Worm (Caenorhabditis elegans) whole organism, young adult: ENCODE measurements around the gene M151.1.

Experiments
- B0261.1 ChIP-seq: sonication (generic microtip); optimal IDR thresholded peaks from 2 replicates; lab custom pipeline; 2016; ENCODE audit warnings: mild to moderate bottlenecking, missing genetic modification characterization, moderate library complexity, missing compliant biosample characterization
- C06A6.2 ChIP-seq: fragments of 200-800 bp; sonication (Bioruptor generic); conservative IDR thresholded peaks from 2 replicates; pipeline ENCODE4 v1.3.6; 2022; ENCODE audit warnings: missing genetic modification characterization, missing compliant biosample characterization
- D2030.7 ChIP-seq: fragments of 200-800 bp; sonication (Bioruptor generic); IDR thresholded peaks from 2 replicates; pipeline ENCODE4 v1.3.6; 2022; ENCODE audit warnings: missing genetic modification reagents, missing genetic modification characterization, missing compliant biosample characterization
- F23B12.7 ChIP-seq: sonication (generic microtip); optimal IDR thresholded peaks from 2 replicates; lab custom pipeline; 2017; ENCODE audit warnings: missing genetic modification characterization, mild to moderate bottlenecking, missing compliant biosample characterization, antibody characterized with exemption, moderate library complexity; ENCODE audit not compliant: insufficient read depth
- F37B4.10 ChIP-seq: fragments of 200-800 bp; sonication (Bioruptor generic); IDR thresholded peaks from 2 replicates; pipeline ENCODE4 v1.3.6; 2022; ENCODE audit warnings: missing genetic modification characterization, missing compliant biosample characterization
- Y53F4B.3 ChIP-seq: fragments of 200-800 bp; sonication (Bioruptor generic); IDR thresholded peaks from 2 replicates; pipeline ENCODE4 v1.3.6; 2022; ENCODE audit warnings: missing genetic modification reagents, missing genetic modification characterization, missing compliant biosample characterization
- ZK185.1 ChIP-seq: sonication (generic microtip); optimal IDR thresholded peaks from 2 replicates; lab custom pipeline; 2016; ENCODE audit warnings: mild to moderate bottlenecking, missing genetic modification characterization, missing compliant biosample characterization; ENCODE audit not compliant: poor library complexity, severe bottlenecking
- ama-1 ChIP-seq, 3 experiments: fragments of 150-350 bp in 1 of 3; sonication (generic microtip) in 2 of 3; optimal IDR thresholded peaks; 2 replicates each; lab custom pipeline; 2014 to 2018; ENCODE audit warnings: missing biosample characterization in 2 of 3, missing genetic modification characterization in 2 of 3, missing genetic modification reagents in 2 of 3
- attf-3 ChIP-seq: fragments of 200-800 bp; sonication (Bioruptor generic); conservative IDR thresholded peaks from 2 replicates; pipeline ENCODE4 v1.3.6; 2022; ENCODE audit warnings: missing genetic modification reagents, missing genetic modification characterization, missing compliant biosample characterization
- ceh-27 ChIP-seq: fragments of 200-800 bp; sonication (Bioruptor generic); optimal IDR thresholded peaks from 2 replicates; lab custom pipeline; 2018; ENCODE audit warnings: mild to moderate bottlenecking, missing genetic modification characterization, moderate library complexity, missing compliant biosample characterization
- ceh-91 ChIP-seq: fragments of 200-800 bp; sonication (Bioruptor generic); IDR thresholded peaks from 2 replicates; pipeline ENCODE4 v1.3.6; 2022; ENCODE audit warnings: missing genetic modification reagents, missing genetic modification characterization, missing compliant biosample characterization
- dpff-1 ChIP-seq: sonication (generic microtip); optimal IDR thresholded peaks from 2 replicates; lab custom pipeline; 2017; ENCODE audit warnings: mild to moderate bottlenecking, missing genetic modification characterization, missing compliant biosample characterization
- egl-44 ChIP-seq: fragments of 200-800 bp; sonication (Bioruptor generic); IDR thresholded peaks from 2 replicates; pipeline ENCODE4 v1.3.6; 2022; ENCODE audit warnings: missing genetic modification reagents, missing genetic modification characterization, missing compliant biosample characterization
- him-1 ChIP-seq: sonication (generic microtip); optimal IDR thresholded peaks from 2 replicates; lab custom pipeline; 2016; ENCODE audit warnings: missing genotype, missing genetic modification reagents, missing genetic modification characterization, missing compliant biosample characterization
- hmg-1.2 ChIP-seq: fragments of 200-800 bp; sonication (Bioruptor generic); IDR thresholded peaks from 2 replicates; pipeline ENCODE4 v1.3.6; 2022; ENCODE audit warnings: missing genetic modification reagents, missing genetic modification characterization, missing compliant biosample characterization
- lag-1 ChIP-seq: fragments of 200-800 bp; sonication (Bioruptor generic); IDR thresholded peaks from 2 replicates; pipeline ENCODE4 v1.3.6; 2022; ENCODE audit warnings: missing genetic modification reagents, missing genetic modification characterization, missing compliant biosample characterization
- lin-40 ChIP-seq: sonication (generic microtip); optimal IDR thresholded peaks from 2 replicates; lab custom pipeline; 2016; ENCODE audit warnings: missing genetic modification characterization, mild to moderate bottlenecking, missing compliant biosample characterization, missing genotype, missing genetic modification reagents
- lsl-1 ChIP-seq: fragments of 200-800 bp; sonication (Bioruptor generic); optimal IDR thresholded peaks from 2 replicates; lab custom pipeline; 2018; ENCODE audit warnings: mild to moderate bottlenecking, missing genetic modification characterization, moderate library complexity, missing compliant biosample characterization
- madf-3 ChIP-seq: fragments of 200-800 bp; sonication (Bioruptor generic); IDR thresholded peaks from 2 replicates; pipeline ENCODE4 v1.3.6; 2022; ENCODE audit warnings: missing genetic modification reagents, missing genetic modification characterization, missing compliant biosample characterization
- madf-6 ChIP-seq: fragments of 200-800 bp; sonication (Bioruptor generic); IDR thresholded peaks from 2 replicates; pipeline ENCODE4 v1.3.6; 2022; ENCODE audit warnings: missing genetic modification reagents, missing genetic modification characterization, missing compliant biosample characterization
- mel-28 ChIP-seq: sonication (generic microtip); optimal IDR thresholded peaks from 2 replicates; lab custom pipeline; 2016; ENCODE audit warnings: borderline replicate concordance, mild to moderate bottlenecking, missing genetic modification characterization, missing compliant biosample characterization
- mxl-1 ChIP-seq: sonication (generic microtip); optimal IDR thresholded peaks from 2 replicates; lab custom pipeline; 2016; ENCODE audit warnings: missing genetic modification characterization, missing compliant biosample characterization
- nfya-2 ChIP-seq: fragments of 200-800 bp; sonication (Bioruptor generic); IDR thresholded peaks from 2 replicates; pipeline ENCODE4 v1.3.6; 2022; ENCODE audit warnings: missing genetic modification reagents, missing genetic modification characterization, missing compliant biosample characterization
- nfyb-1 ChIP-seq: fragments of 200-800 bp; sonication (Bioruptor generic); IDR thresholded peaks from 2 replicates; pipeline ENCODE4 v1.3.6; 2022; ENCODE audit warnings: missing genetic modification reagents, missing genetic modification characterization, missing compliant biosample characterization
- nhr-27 ChIP-seq: fragments of 200-800 bp; sonication (Bioruptor generic); optimal IDR thresholded peaks from 2 replicates; lab custom pipeline; 2018; ENCODE audit warnings: mild to moderate bottlenecking, missing genetic modification characterization, moderate library complexity, missing compliant biosample characterization
- nhr-90 ChIP-seq: sonication (generic microtip); optimal IDR thresholded peaks from 2 replicates; lab custom pipeline; 2016; ENCODE audit warnings: missing genotype, mild to moderate bottlenecking, missing genetic modification characterization, missing compliant biosample characterization
- pbrm-1 ChIP-seq: fragments of 200-800 bp; sonication (Bioruptor generic); IDR thresholded peaks from 2 replicates; pipeline ENCODE4 v1.3.6; 2022; ENCODE audit warnings: missing genetic modification reagents, missing genetic modification characterization, missing compliant biosample characterization
- snpc-4 ChIP-seq, 5 experiments: fragments of 150-350 bp in 1 of 5; sonication (generic microtip) in 4 of 5; optimal IDR thresholded peaks; 2 replicates each; lab custom pipeline; 2014 to 2018; ENCODE audit warnings: missing genetic modification characterization in 5 of 5, missing biosample characterization in 3 of 5, antibody characterized with exemption in 2 of 5, mild to moderate bottlenecking in 2 of 5, missing compliant biosample characterization in 2 of 5, missing genotype in 2 of 5, moderate library complexity in 2 of 5, missing genetic modification reagents in 1 of 5
- tbx-9 ChIP-seq: sonication (generic microtip); optimal IDR thresholded peaks from 2 replicates; lab custom pipeline; 2016; ENCODE audit warnings: borderline replicate concordance, missing genetic modification characterization, inconsistent platforms, missing compliant biosample characterization
- unc-130 ChIP-seq: sonication (generic microtip); optimal IDR thresholded peaks from 2 replicates; lab custom pipeline; 2016; ENCODE audit warnings: missing genetic modification reagents, missing genetic modification characterization, missing compliant biosample characterization
- zim-3 ChIP-seq: sonication (generic microtip); optimal IDR thresholded peaks from 2 replicates; lab custom pipeline; 2017; ENCODE audit warnings: mild to moderate bottlenecking, missing genetic modification characterization, moderate library complexity, missing compliant biosample characterization
- ztf-18 ChIP-seq: sonication (generic microtip); optimal IDR thresholded peaks from 2 replicates; lab custom pipeline; 2016; ENCODE audit warnings: missing genotype, mild to moderate bottlenecking, missing genetic modification characterization, missing compliant biosample characterization
- ztf-22 ChIP-seq: fragments of 200-800 bp; sonication (Bioruptor generic); optimal IDR thresholded peaks from 2 replicates; lab custom pipeline; 2018; ENCODE audit warnings: mild to moderate bottlenecking, missing genetic modification characterization, moderate library complexity, missing compliant biosample characterization
- ztf-25 ChIP-seq: fragments of 200-800 bp; sonication (Bioruptor generic); IDR thresholded peaks from 2 replicates; pipeline ENCODE4 v1.3.6; 2022; ENCODE audit warnings: missing genetic modification reagents, missing genetic modification characterization, missing compliant biosample characterization
- ztf-28 ChIP-seq: fragments of 200-800 bp; sonication (Bioruptor generic); IDR thresholded peaks from 2 replicates; pipeline ENCODE4 v1.3.6; 2022; ENCODE audit warnings: missing genetic modification reagents, missing genetic modification characterization, missing compliant biosample characterization

M151.1 gene

DNA sequence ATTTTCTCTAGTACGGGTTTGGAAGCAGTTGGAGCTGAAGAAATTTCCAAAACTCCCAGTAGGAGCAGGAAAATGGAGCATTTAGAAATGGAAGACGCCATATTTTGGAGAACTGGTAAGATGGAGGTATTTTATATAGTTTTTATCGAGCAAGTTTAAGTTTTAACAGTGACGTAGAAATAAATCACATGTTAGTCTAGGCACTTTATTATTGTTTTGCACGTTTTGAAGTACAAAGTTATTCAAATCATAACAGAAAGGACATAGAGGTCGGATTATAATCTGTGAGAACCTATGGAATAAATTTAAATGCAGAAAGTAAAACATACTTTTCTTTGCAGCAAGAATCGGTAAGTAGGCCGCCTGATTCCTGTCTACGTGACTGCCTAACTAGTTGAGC lies 22.5 kb downstream of the M151.1 start, which contains the start of gene F19B10.6 (continued):
- TF ChIP-seq nhr-90 (tag; lab: Kevin White, UChicago) (no peak), ceh-91 (GFP tag; lab: Robert Waterston, UW) (no peak), hmg-1.2 (GFP tag; lab: Robert Waterston, UW) (no peak), pbrm-1 (GFP tag; lab: Robert Waterston, UW) (no peak)
- TF ChIP-seq, all 124 proteins: peak for 0

DNA sequence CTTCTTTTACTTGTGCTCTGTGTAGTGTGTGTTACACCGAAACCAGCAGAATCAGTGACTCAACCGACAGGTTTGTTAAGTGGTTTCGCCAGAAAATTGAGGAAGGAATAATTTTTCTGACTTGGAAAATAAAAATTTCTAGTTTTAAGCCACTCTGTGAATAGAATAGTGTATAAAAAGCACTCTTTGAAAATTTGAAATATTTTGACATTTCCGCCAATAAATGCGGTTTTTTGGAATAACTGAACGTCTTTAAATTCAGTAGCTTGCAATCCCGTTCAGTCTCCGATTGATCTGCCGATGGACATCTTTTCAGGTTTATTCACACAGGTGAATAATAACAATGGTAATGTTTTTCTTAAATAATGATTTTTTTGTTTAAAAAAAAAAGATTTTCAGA lies 23.2 kb downstream of the M151.1 start, which contains the start of gene F19B10.3:
F19B10.3 (plus strand) TSS at position 301 of the 400 bp plus-strand sequence.
- no peak for TF ChIP-seq dpff-1 (tag; lab: Kevin White, UChicago)
- TF ChIP-seq snpc-4 (GFP tag; optimal IDR thresholded peaks at IDR 0.05; lab: Kevin White, UChicago), result no peak
- no peak for TF ChIP-seq snpc-4 (tag; optimal IDR thresholded peaks at IDR 0.05; lab: Kevin White, UChicago)
- no peak for TF ChIP-seq Y53F4B.3 (GFP tag; lab: Robert Waterston, UW)
- TF ChIP-seq ztf-22 (GFP tag; lab: Kevin White, UChicago), result no peak
- TF ChIP-seq tbx-9 (tag; lab: Kevin White, UChicago), result no peak
- TF ChIP-seq pbrm-1 (GFP tag; lab: Robert Waterston, UW), result no peak
- TF ChIP-seq unc-130 (GFP tag; lab: Kevin White, UChicago), result no peak
- TF ChIP-seq nhr-27 (tag; lab: Kevin White, UChicago), result no peak
- TF ChIP-seq lin-40 (tag; lab: Kevin White, UChicago), result no peak
- TF ChIP-seq F23B12.7, result no peak
- TF ChIP-seq B0261.1 (tag; lab: Kevin White, UChicago), result no peak
- TF ChIP-seq ztf-28, result no peak
- no peak for TF ChIP-seq ztf-25
- TF ChIP-seq ZK185.1 (tag; lab: Kevin White, UChicago), result no peak

DNA sequence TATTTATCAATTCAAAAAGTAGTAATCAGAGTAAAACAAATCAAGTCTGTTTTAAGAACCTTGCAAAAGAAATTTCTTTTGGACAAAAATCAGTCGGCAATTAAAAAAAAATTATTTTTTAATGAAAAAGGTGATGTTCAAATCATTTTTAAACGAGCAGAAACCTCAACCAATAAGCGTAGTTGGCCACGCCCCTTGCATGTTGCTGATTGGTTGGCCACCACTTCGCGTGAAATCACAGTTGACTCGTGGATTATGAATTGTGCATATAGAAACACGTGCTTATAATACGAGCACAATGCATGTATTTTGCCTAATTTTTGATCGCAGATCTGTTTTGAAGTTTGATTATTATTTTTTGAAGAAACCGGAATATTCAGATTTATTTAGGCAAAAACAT lies 23.9 kb downstream of the M151.1 start:
- TF ChIP-seq C06A6.2 (GFP tag; lab: Robert Waterston, UW) (no peak), nfyb-1 (GFP tag; lab: Robert Waterston, UW) (0 out of 2 replicates have a peak, but pooled peaks have one; percentile 50)

DNA sequence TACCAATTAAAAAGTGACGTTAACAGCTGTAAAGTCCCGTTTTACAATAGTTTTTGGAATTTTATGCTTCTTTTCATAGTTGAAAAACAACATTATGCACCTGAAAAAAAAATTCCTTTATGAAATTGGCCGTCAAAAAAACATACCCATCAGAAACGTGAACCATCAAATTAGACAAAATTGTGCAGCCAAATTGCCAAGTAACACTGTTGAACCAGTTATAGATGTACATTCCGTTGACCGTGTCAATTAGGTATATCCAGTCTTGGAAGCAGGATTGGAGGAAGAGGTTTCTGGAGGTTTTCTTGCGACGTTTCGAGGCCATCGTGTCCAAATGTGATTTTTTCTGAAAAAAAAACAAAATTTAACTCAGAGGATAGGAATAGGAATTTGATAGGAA lies 28.0 kb downstream of the M151.1 start, which contains the start of gene srx-97:
srx-97 (minus strand) TSS at position 101 of the 400 bp plus-strand sequence.
- no peak for TF ChIP-seq ztf-25
- no peak for TF ChIP-seq him-1 (tag; lab: Kevin White, UChicago)
- no peak for TF ChIP-seq lsl-1 (GFP tag; lab: Kevin White, UChicago)
- no peak for TF ChIP-seq mel-28 (tag; lab: Kevin White, UChicago)
- TF ChIP-seq F37B4.10 (GFP tag; lab: Robert Waterston, UW), result no peak
- no peak for TF ChIP-seq madf-6 (GFP tag; lab: Robert Waterston, UW)
- TF ChIP-seq madf-3, result no peak
- no peak for TF ChIP-seq ama-1 (optimal IDR thresholded peaks at IDR 0.05; lab: Kevin White, UChicago)
- TF ChIP-seq ama-1 (GFP tag; optimal IDR thresholded peaks at IDR 0.05; lab: Kevin White, UChicago), result no peak
- no peak for TF ChIP-seq egl-44 (GFP tag; lab: Robert Waterston, UW)
- TF ChIP-seq lag-1 (GFP tag; lab: Robert Waterston, UW), result no peak
- TF ChIP-seq D2030.7 (GFP tag; lab: Robert Waterston, UW), result no peak
- TF ChIP-seq zim-3 (tag; lab: Kevin White, UChicago), result no peak
- no peak for TF ChIP-seq mxl-1 (tag; lab: Kevin White, UChicago)
- TF ChIP-seq ceh-27, result no peak
- no peak for TF ChIP-seq ztf-18 (tag; lab: Kevin White, UChicago)
- no peak for TF ChIP-seq nfya-2 (GFP tag; lab: Robert Waterston, UW)
- no peak for TF ChIP-seq attf-3
- TF ChIP-seq dpff-1 (tag; lab: Kevin White, UChicago), result no peak
- TF ChIP-seq C06A6.2 (GFP tag; lab: Robert Waterston, UW), result no peak
